Worm (Caenorhabditis elegans) whole organism, young adult: ENCODE measurements around the gene vha-14.

Source experiments
- C17E4.6 ChIP-seq: fragments of 200-800 bp; sonication (Bioruptor generic); IDR thresholded peaks from 2 replicates; pipeline ENCODE4 v1.3.6; 2022; ENCODE audit warnings: missing genetic modification reagents, missing genetic modification characterization, missing compliant biosample characterization
- T26A5.8 ChIP-seq: sonication (generic microtip); optimal IDR thresholded peaks from 2 replicates; lab custom pipeline; 2016; ENCODE audit warnings: missing genetic modification characterization, missing compliant biosample characterization
- Y79H2A.3 ChIP-seq: fragments of 200-800 bp; sonication (Bioruptor generic); conservative IDR thresholded peaks from 2 replicates; pipeline ENCODE4 v1.3.6; 2022; ENCODE audit warnings: missing genetic modification reagents, missing genetic modification characterization, missing compliant biosample characterization
- ama-1 ChIP-seq, 3 experiments: fragments of 150-350 bp in 1 of 3; sonication (generic microtip) in 2 of 3; optimal IDR thresholded peaks; 2 replicates each; lab custom pipeline; 2014 to 2018; ENCODE audit warnings: missing biosample characterization in 2 of 3, missing genetic modification characterization in 2 of 3, missing genetic modification reagents in 2 of 3
- nhr-80 ChIP-seq: sonication (generic microtip); optimal IDR thresholded peaks from 2 replicates; lab custom pipeline; 2016; ENCODE audit warnings: missing genetic modification characterization, missing compliant biosample characterization
- snpc-4 ChIP-seq, 5 experiments: fragments of 150-350 bp in 1 of 5; sonication (generic microtip) in 4 of 5; optimal IDR thresholded peaks; 2 replicates each; lab custom pipeline; 2014 to 2018; ENCODE audit warnings: missing genetic modification characterization in 5 of 5, missing biosample characterization in 3 of 5, antibody characterized with exemption in 2 of 5, mild to moderate bottlenecking in 2 of 5, missing compliant biosample characterization in 2 of 5, missing genotype in 2 of 5, moderate library complexity in 2 of 5, missing genetic modification reagents in 1 of 5
- zim-3 ChIP-seq: sonication (generic microtip); optimal IDR thresholded peaks from 2 replicates; lab custom pipeline; 2017; ENCODE audit warnings: mild to moderate bottlenecking, missing genetic modification characterization, moderate library complexity, missing compliant biosample characterization

DNA sequence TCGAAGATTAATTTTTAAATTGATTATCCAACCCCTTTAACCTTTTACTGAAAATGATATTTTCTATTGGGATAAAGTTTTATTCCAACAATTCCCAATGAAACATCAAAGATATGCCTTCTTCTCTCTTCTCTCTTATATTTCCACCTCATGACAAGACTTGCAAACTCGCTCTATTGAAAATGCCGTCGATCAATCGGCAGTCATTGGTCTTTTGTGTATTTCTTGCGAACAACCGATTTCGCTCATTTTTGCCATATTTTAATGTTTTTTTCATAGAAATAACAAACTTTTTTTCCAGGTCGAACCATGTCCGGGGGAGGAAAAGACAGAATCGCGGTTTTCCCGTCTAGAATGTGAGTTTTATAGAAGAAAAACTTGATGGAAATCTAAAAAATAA, at the start of gene vha-14:
- no peak for TF ChIP-seq snpc-4 (GFP tag; optimal IDR thresholded peaks at IDR 0.05; lab: Kevin White, UChicago)
- no peak for TF ChIP-seq snpc-4 (tag; optimal IDR thresholded peaks at IDR 0.05; lab: Kevin White, UChicago)
- no peak for TF ChIP-seq Y79H2A.3
- peak; percentile 63 for TF ChIP-seq nhr-80 (tag; lab: Kevin White, UChicago)
- no peak for TF ChIP-seq ama-1 (optimal IDR thresholded peaks at IDR 0.05; lab: Kevin White, UChicago)
- TF ChIP-seq ama-1 (GFP tag; optimal IDR thresholded peaks at IDR 0.05; lab: Kevin White, UChicago) = no peak
- TF ChIP-seq C17E4.6 (GFP tag; lab: Robert Waterston, UW) = no peak
- no peak for TF ChIP-seq T26A5.8 (tag; lab: Kevin White, UChicago)
- no peak for TF ChIP-seq zim-3 (tag; lab: Kevin White, UChicago)
